Worm (Caenorhabditis elegans): ENCODE results near the gene sid-3.

DNA sequence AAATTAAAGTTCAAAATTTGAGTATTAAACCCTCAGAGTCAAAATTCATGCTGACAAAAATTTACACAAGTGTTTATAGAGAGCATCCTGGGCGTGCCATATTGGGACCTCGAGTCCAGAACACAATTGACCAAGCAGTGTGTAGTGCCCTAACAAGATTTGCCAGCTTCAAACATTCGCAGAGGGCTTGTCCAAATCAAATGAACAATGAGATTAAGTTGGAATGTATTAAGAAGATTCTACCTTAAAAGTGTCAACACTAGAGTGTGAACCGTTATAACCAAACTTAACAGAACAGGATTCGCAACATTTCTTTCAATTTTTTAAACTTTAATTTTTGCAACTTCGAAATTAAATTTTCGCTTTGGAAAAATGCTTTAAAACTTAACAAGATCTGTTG is 15.8 kb upstream of the sid-3 start:
- TF ChIP-seq ref-1 (GFP tag; conservative IDR thresholded peaks at IDR 0.05), result no peak
- TF ChIP-seq med-1 (GFP tag; optimal IDR thresholded peaks at IDR 0.05; ENCODE audit: insufficient read depth), result no peak
- TF ChIP-seq ztf-29 (GFP tag; IDR thresholded peaks at IDR 0.05), result no peak
- TF ChIP-seq flt-1 (GFP tag; IDR thresholded peaks at IDR 0.05), result no peak

All from whole organism, midembryonic.